Fruit fly (Drosophila melanogaster): ENCODE results near the gene CG9265.

DNA sequence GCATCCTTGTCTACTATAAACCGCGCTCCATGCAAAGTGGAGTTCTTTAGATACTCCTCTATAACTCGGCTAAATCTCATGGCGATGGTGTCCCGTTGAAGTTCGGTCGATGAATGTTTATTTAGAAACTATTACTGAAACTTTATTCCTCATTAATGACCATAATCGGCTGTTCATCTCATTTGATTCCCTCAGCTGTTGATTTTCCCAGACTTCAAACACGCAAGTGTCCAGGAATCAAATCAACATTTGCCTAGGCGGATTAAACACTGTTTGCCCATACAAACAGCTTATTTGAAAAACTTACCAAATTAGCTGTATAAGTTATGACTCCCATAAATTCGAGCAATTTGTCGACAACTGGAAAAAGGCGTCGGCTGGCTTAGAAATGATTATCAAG is 17.3 kb upstream of the CG9265 start, which contains the start of gene ppk13:
- TF ChIP-seq Sin3A (optimal IDR thresholded peaks at IDR 0.05) (no peak), insv (optimal IDR thresholded peaks at IDR 0.05) (no peak), psq (optimal IDR thresholded peaks at IDR 0.05) (no peak), h (optimal IDR thresholded peaks at IDR 0.05) (no peak), ttk (optimal IDR thresholded peaks at IDR 0.05) (no peak)

Measured in Kc167 (cell line).